Fruit fly (Drosophila melanogaster) whole organism, adult: ENCODE results near the gene LManI.

Experiments used
- CG12768 ChIP-seq: fragments of 200-800 bp; sonication (Bioruptor generic); optimal IDR thresholded peaks from 2 replicates; lab custom pipeline; 2017; ENCODE audit warnings: missing biosample characterization, missing genetic modification characterization, mild to moderate bottlenecking, moderate library complexity, missing genetic modification reagents
- CG14711 ChIP-seq: fragments of 200-800 bp; sonication (Bioruptor generic); optimal IDR thresholded peaks from 2 replicates; lab custom pipeline; 2018; ENCODE audit warnings: missing biosample characterization, mild to moderate bottlenecking, missing genetic modification characterization, moderate library complexity
- CG1620 ChIP-seq: fragments of 200-800 bp; sonication (Bioruptor generic); optimal IDR thresholded peaks from 2 replicates; lab custom pipeline; 2016; ENCODE audit warnings: missing biosample characterization, missing genetic modification characterization
- CG33017 ChIP-seq: fragments of 200-800 bp; sonication (Bioruptor generic); optimal IDR thresholded peaks from 2 replicates; lab custom pipeline; 2018; ENCODE audit warnings: missing biosample characterization, mild to moderate bottlenecking, missing genetic modification characterization, moderate library complexity
- CG5204 ChIP-seq: fragments of 200-800 bp; sonication (Bioruptor generic); optimal IDR thresholded peaks from 2 replicates; lab custom pipeline; 2016; ENCODE audit warnings: missing biosample characterization, missing genetic modification characterization
- CG7045 ChIP-seq: fragments of 200-800 bp; sonication (Bioruptor generic); optimal IDR thresholded peaks from 2 replicates; lab custom pipeline; 2017; ENCODE audit warnings: missing biosample characterization, mild to moderate bottlenecking, missing genetic modification characterization
- CG7101 ChIP-seq: fragments of 200-800 bp; sonication (Bioruptor generic); optimal IDR thresholded peaks from 2 replicates; lab custom pipeline; 2018; ENCODE audit warnings: missing biosample characterization, mild to moderate bottlenecking, missing genetic modification characterization, moderate library complexity
- Hr96 ChIP-seq: fragments of 200-800 bp; sonication (Bioruptor generic); optimal IDR thresholded peaks from 2 replicates; lab custom pipeline; 2016; ENCODE audit warnings: missing biosample characterization, missing genetic modification characterization
- bab1 ChIP-seq: fragments of 200-800 bp; sonication (Bioruptor generic); optimal IDR thresholded peaks from 3 replicates; lab custom pipeline; 2019; ENCODE audit warnings: missing biosample characterization, mild to moderate bottlenecking, missing genetic modification characterization, moderate library complexity
- kay ChIP-seq: fragments of 200-800 bp; sonication (Bioruptor generic); peaks from one replicate; lab custom pipeline; 2016; ENCODE audit warnings: missing biosample characterization, missing genetic modification characterization, borderline replicate concordance
- ovo ChIP-seq: fragments of 200-800 bp; sonication (Bioruptor generic); optimal IDR thresholded peaks from 2 replicates; lab custom pipeline; 2016; ENCODE audit warnings: missing biosample characterization, missing genetic modification characterization
- toe ChIP-seq: fragments of 200-800 bp; sonication (Bioruptor generic); optimal IDR thresholded peaks from 2 replicates; lab custom pipeline; 2016; ENCODE audit warnings: missing biosample characterization, missing genetic modification characterization

DNA sequence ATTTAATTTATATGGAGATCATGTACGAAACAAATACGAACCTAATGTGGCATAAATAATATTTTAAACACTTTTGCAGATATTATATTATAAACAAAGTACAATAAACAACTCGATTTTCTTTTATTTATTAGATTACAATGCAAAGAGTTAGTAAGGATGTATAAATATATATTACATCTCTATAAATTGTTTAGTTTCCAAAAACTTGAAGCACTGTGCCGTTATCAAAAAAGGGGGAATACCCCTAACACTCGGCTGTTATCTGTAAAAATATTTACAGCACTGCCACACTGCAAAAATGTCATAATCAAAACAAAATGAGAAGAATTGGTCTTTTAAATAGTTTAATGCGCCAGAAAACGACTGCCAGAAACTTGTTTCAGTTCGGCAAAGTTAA lies 28.5 kb downstream of the LManI start, which contains the start of gene CG5188:
- TF ChIP-seq CG33017 (tag; lab: Kevin White, UChicago) = peak; percentile 66
- TF ChIP-seq CG7101 (tag; lab: Kevin White, UChicago) = peak; percentile 55
- no peak for TF ChIP-seq CG1620
- TF ChIP-seq kay (GFP tag; lab: Kevin White, UChicago) = no peak
- no peak for TF ChIP-seq CG5204
- peak; percentile 51 for TF ChIP-seq bab1 (GFP tag; lab: Kevin White, UChicago)
- no peak for TF ChIP-seq CG12768 (GFP tag; lab: Kevin White, UChicago)
- peak; percentile 10 for TF ChIP-seq CG7045 (GFP tag; lab: Kevin White, UChicago)
- peak; percentile 10 for TF ChIP-seq ovo (GFP tag; lab: Kevin White, UChicago)
- no peak for TF ChIP-seq Hr96
- peak; percentile 59 for TF ChIP-seq CG14711 (tag; lab: Kevin White, UChicago)
- TF ChIP-seq toe (GFP tag; lab: Kevin White, UChicago) = no peak
